Worm (Caenorhabditis elegans): ENCODE data around the gene srbc-13.
"Not testable (repeated sequence)": the region's sequence is repeated elsewhere in the genome, so short reads cannot be mapped to it uniquely, and the experiment has no call there.

srbc-13 gene

ce11 chrV:890423-890822 is 42.8 kb downstream of the srbc-13 start, which contains the start of gene srlf-21:
srlf-21 (minus strand) TSS chrV:890523.
- no peak for TF ChIP-seq ztf-29 (GFP tag; IDR thresholded peaks at IDR 0.05)
- TF ChIP-seq med-1 (GFP tag; optimal IDR thresholded peaks at IDR 0.05; ENCODE audit: insufficient read depth) = no peak
- no peak for TF ChIP-seq cog-1 (tag; optimal IDR thresholded peaks at IDR 0.05)
- no peak for TF ChIP-seq T22C8.4 (GFP tag; IDR thresholded peaks at IDR 0.05)
- TF ChIP-seq ref-1 (GFP tag; conservative IDR thresholded peaks at IDR 0.05) = no peak
- no peak for TF ChIP-seq tab-1 (GFP tag; IDR thresholded peaks at IDR 0.05)
- TF ChIP-seq ztf-23 (GFP tag; IDR thresholded peaks at IDR 0.05) = no peak
- no peak for TF ChIP-seq klf-2 (GFP tag; conservative IDR thresholded peaks at IDR 0.05)

ce11 chrV:890835-891234 is 43.2 kb downstream of the srbc-13 start, which contains the start of gene srlf-22:
srlf-22 (plus strand) TSS chrV:891135.
- TF ChIP-seq ztf-29, ztf-23, tab-1 (GFP tag; IDR thresholded peaks at IDR 0.05): not testable (repeated sequence)

DNA sequence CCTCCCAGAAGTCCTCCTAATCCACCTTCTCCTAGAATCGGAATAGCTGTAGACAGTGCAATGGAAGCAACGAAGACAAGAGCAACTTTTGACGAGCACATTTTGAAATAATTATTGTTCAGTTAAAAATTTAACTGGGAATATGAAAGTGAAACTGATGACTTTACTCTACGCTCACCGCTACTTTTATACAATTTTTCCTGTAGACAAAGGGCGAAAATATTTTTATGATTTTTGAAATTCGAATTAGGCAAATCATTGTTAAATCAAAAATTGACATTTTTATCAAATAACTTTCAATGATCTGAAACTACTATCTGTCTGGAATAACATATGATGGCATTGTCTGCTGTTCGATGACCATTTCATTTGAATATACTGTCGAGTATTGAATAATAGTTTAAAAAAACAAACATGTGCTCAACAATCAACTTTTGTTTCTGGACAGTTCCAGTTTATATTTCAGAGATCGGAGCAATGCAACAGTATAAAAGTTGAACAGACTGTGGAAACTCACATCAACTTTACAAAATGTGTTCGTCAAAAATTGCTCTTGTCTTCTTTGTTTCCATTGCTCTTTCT is 45.9 kb downstream of the srbc-13 start, which contains the start of the genes srlf-23 and srlf-20:
TSS of gene srlf-23 (minus strand) at position 101 of the 582 bp plus-strand sequence.
TSS of gene srlf-20 (plus strand) at position 532 of the 582 bp plus-strand sequence.
- TF ChIP-seq cog-1 (tag; optimal IDR thresholded peaks at IDR 0.05) (no peak), klf-2 (GFP tag; conservative IDR thresholded peaks at IDR 0.05) (no peak), ztf-29 (GFP tag; IDR thresholded peaks at IDR 0.05) (no peak), med-1 (GFP tag; optimal IDR thresholded peaks at IDR 0.05; ENCODE audit: insufficient read depth) (no peak)

All from whole organism, midembryonic.